Worm (Caenorhabditis elegans): ENCODE results near the gene F57B1.1.

Gene F57B1.1

ce11 chrV:13212584-13212983 is 17.1 kb upstream of the F57B1.1 start:
- TF ChIP-seq M03D4.4 (tag; optimal IDR thresholded peaks at IDR 0.05) (no peak), elt-3 (tag; optimal IDR thresholded peaks at IDR 0.05) (no peak), ceh-43 (GFP tag; optimal IDR thresholded peaks at IDR 0.05) (no peak), nhr-28 (tag; optimal IDR thresholded peaks at IDR 0.05) (no peak), nhr-2 (tag; optimal IDR thresholded peaks at IDR 0.05) (no peak), blmp-1 (tag; optimal IDR thresholded peaks at IDR 0.05) (no peak), ces-1 (GFP tag; optimal IDR thresholded peaks at IDR 0.05) (no peak), lin-13 (tag; optimal IDR thresholded peaks at IDR 0.05) (no peak), snpc-4 (tag; optimal IDR thresholded peaks at IDR 0.05) (no peak), ceh-39 (tag; optimal IDR thresholded peaks at IDR 0.05) (no peak), unc-62 (GFP tag; optimal IDR thresholded peaks at IDR 0.05) (no peak), pha-4 (tag; optimal IDR thresholded peaks at IDR 0.05) (no peak), bed-3 (GFP tag; optimal IDR thresholded peaks at IDR 0.05) (no peak), cnd-1 (tag; optimal IDR thresholded peaks at IDR 0.05) (no peak), lsy-2 (tag; optimal IDR thresholded peaks at IDR 0.05) (no peak), ceh-83 (GFP tag; optimal IDR thresholded peaks at IDR 0.05) (no peak)

ce11 chrV:13209567-13209966 is 14.1 kb upstream of the F57B1.1 start, which contains the start of gene F57B1.6:
F57B1.6 (plus strand) TSS chrV:13209645.
- no peak for TF ChIP-seq nhr-2 (tag; optimal IDR thresholded peaks at IDR 0.05)
- TF ChIP-seq pha-4 (tag; optimal IDR thresholded peaks at IDR 0.05): peak; percentile 53

ce11 chrV:13207426-13207825 is 12.0 kb upstream of the F57B1.1 start, which contains the start of gene F57B1.5:
F57B1.5 (plus strand) TSS chrV:13207726.
- TF ChIP-seq ztf-11 (tag; optimal IDR thresholded peaks at IDR 0.05) (no peak), nhr-76 (tag; optimal IDR thresholded peaks at IDR 0.05) (no peak), sptf-1 (tag; optimal IDR thresholded peaks at IDR 0.05) (no peak), mls-2 (tag; optimal IDR thresholded peaks at IDR 0.05) (no peak), snpc-4 (tag; optimal IDR thresholded peaks at IDR 0.05) (no peak), lsy-2 (tag; optimal IDR thresholded peaks at IDR 0.05) (no peak), ceh-39 (tag; optimal IDR thresholded peaks at IDR 0.05) (no peak), ceh-43 (GFP tag; optimal IDR thresholded peaks at IDR 0.05) (no peak), mep-1 (tag; optimal IDR thresholded peaks at IDR 0.05) (no peak), mab-5 (tag; optimal IDR thresholded peaks at IDR 0.05) (no peak), zip-8 (tag; optimal IDR thresholded peaks at IDR 0.05) (no peak), ceh-83 (GFP tag; optimal IDR thresholded peaks at IDR 0.05) (no peak), pha-4 (tag; optimal IDR thresholded peaks at IDR 0.05) (no peak), elt-3 (tag; optimal IDR thresholded peaks at IDR 0.05) (no peak), bed-3 (GFP tag; optimal IDR thresholded peaks at IDR 0.05) (no peak), lin-32 (GFP tag; optimal IDR thresholded peaks at IDR 0.05) (no peak), tbx-8 (GFP tag; optimal IDR thresholded peaks at IDR 0.05) (no peak), nhr-2 (tag; optimal IDR thresholded peaks at IDR 0.05) (no peak), hlh-1 (tag; optimal IDR thresholded peaks at IDR 0.05) (no peak)

- no peak for TF ChIP-seq M03D4.4 (tag; optimal IDR thresholded peaks at IDR 0.05)
- no peak for TF ChIP-seq zip-8 (tag; optimal IDR thresholded peaks at IDR 0.05)
- no peak for TF ChIP-seq flh-1 (GFP tag; optimal IDR thresholded peaks at IDR 0.05)
- no peak for TF ChIP-seq ceh-43 (GFP tag; optimal IDR thresholded peaks at IDR 0.05)
- TF ChIP-seq mab-5 (tag; optimal IDR thresholded peaks at IDR 0.05): no peak
These were observed 11.1 kb upstream of the F57B1.1 start for ce11 chrV:13206514-13206913.

ce11 chrV:13202127-13202610 is 6.7 kb upstream of the F57B1.1 start, which contains the start of the genes col-159 and col-160:
col-159 (minus strand) TSS chrV:13202177.
col-160 (minus strand) TSS chrV:13202189.
- TF ChIP-seq elt-1 (tag; optimal IDR thresholded peaks at IDR 0.05; ENCODE audit: borderline replicate concordance, insufficient read depth) (no peak), nhr-12 (tag; optimal IDR thresholded peaks at IDR 0.05) (no peak), hlh-1 (tag; optimal IDR thresholded peaks at IDR 0.05) (no peak), nhr-237 (tag; optimal IDR thresholded peaks at IDR 0.05) (no peak), mep-1 (tag; optimal IDR thresholded peaks at IDR 0.05) (no peak), snpc-4 (tag; optimal IDR thresholded peaks at IDR 0.05) (no peak), unc-120 (tag; optimal IDR thresholded peaks at IDR 0.05; ENCODE audit: poor library complexity, severe bottlenecking) (no peak), bed-3 (GFP tag; optimal IDR thresholded peaks at IDR 0.05) (no peak), ceh-43 (GFP tag; optimal IDR thresholded peaks at IDR 0.05) (no peak), mls-2 (tag; optimal IDR thresholded peaks at IDR 0.05) (no peak), blmp-1 (tag; optimal IDR thresholded peaks at IDR 0.05) (no peak), ceh-39 (tag; optimal IDR thresholded peaks at IDR 0.05) (no peak), ztf-11 (tag; optimal IDR thresholded peaks at IDR 0.05) (no peak), M03D4.4 (tag; optimal IDR thresholded peaks at IDR 0.05) (no peak), tbx-8 (GFP tag; optimal IDR thresholded peaks at IDR 0.05) (no peak), nhr-28 (tag; optimal IDR thresholded peaks at IDR 0.05) (no peak), mab-5 (tag; optimal IDR thresholded peaks at IDR 0.05) (no peak), ham-2 (GFP tag; optimal IDR thresholded peaks at IDR 0.05) (no peak), ceh-83 (GFP tag; optimal IDR thresholded peaks at IDR 0.05) (no peak)
